Worm (Caenorhabditis elegans) whole organism, L4 larva: ENCODE data around the gene npp-10.
A peak's percentile ranks its signal among the peaks of the same experiment; 100 is the strongest.

Source experiments
- aha-1 ChIP-seq: fragments of 150-350 bp; peaks from one replicate; lab custom pipeline; 2014; ENCODE audit warnings: missing biosample characterization, missing genetic modification characterization
- ceh-82 ChIP-seq: sonication (generic microtip); optimal IDR thresholded peaks from 2 replicates; lab custom pipeline; 2017; ENCODE audit warnings: missing biosample characterization, missing genetic modification characterization
- lin-1 ChIP-seq: fragments of 200-800 bp; sonication (Bioruptor generic); IDR thresholded peaks from 2 replicates; pipeline ENCODE4 v1.3.6; 2022; ENCODE audit warnings: missing genetic modification reagents, missing genetic modification characterization, missing compliant biosample characterization
- mxl-2 ChIP-seq: fragments of 200-800 bp; sonication (Bioruptor generic); conservative IDR thresholded peaks from 2 replicates; pipeline ENCODE4 v1.3.6; 2022; ENCODE audit warnings: missing genetic modification reagents, missing genetic modification characterization, missing compliant biosample characterization
- nhr-102 ChIP-seq: sonication (generic microtip); optimal IDR thresholded peaks from 2 replicates; lab custom pipeline; 2016; ENCODE audit warnings: mild to moderate bottlenecking, missing genetic modification characterization, moderate library complexity, missing compliant biosample characterization
- nhr-11 ChIP-seq: fragments of 150-350 bp; optimal IDR thresholded peaks from 2 replicates; lab custom pipeline; 2014; ENCODE audit warnings: missing biosample characterization, missing genetic modification characterization
- nhr-237 ChIP-seq: sonication (generic microtip); optimal IDR thresholded peaks from 2 replicates; lab custom pipeline; 2017; ENCODE audit warnings: missing biosample characterization, missing genetic modification characterization
- nhr-25 ChIP-seq: sonication (generic microtip); optimal IDR thresholded peaks from 2 replicates; lab custom pipeline; 2017; ENCODE audit warnings: missing genetic modification characterization, mild to moderate bottlenecking, missing compliant biosample characterization, antibody characterized with exemption, moderate library complexity, borderline replicate concordance; ENCODE audit not compliant: insufficient read depth
- nhr-28 ChIP-seq: fragments of 150-350 bp; optimal IDR thresholded peaks from 2 replicates; lab custom pipeline; 2014; ENCODE audit warnings: missing biosample characterization, missing genetic modification characterization
- nhr-77 ChIP-seq: fragments of 150-350 bp; optimal IDR thresholded peaks from 2 replicates; lab custom pipeline; 2014; ENCODE audit warnings: missing biosample characterization, missing genetic modification characterization
- snpc-4 ChIP-seq: fragments of 150-350 bp; optimal IDR thresholded peaks from 2 replicates; lab custom pipeline; 2014; ENCODE audit warnings: missing biosample characterization, missing genetic modification characterization
- ztf-11 ChIP-seq: fragments of 150-350 bp; optimal IDR thresholded peaks from 2 replicates; lab custom pipeline; 2014; ENCODE audit warnings: missing biosample characterization, missing genetic modification characterization

- TF ChIP-seq lin-1 (GFP tag; lab: Robert Waterston, UW) (no peak), nhr-77 (tag; lab: Kevin White, UChicago) (no peak), nhr-11 (tag; lab: Kevin White, UChicago) (no peak), mxl-2 (GFP tag; lab: Robert Waterston, UW) (no peak), nhr-25 (tag; lab: Kevin White, UChicago) (no peak), ztf-11 (tag; lab: Kevin White, UChicago) (no peak), nhr-102 (no peak), aha-1 (peak; percentile 95), nhr-237 (no peak), nhr-28 (no peak), snpc-4 (no peak), ceh-82 (tag; lab: Kevin White, UChicago) (no peak)
These were observed at the start of gene npp-10, which contains the start of gene cyk-3 for ce11 chrIII:6019512-6020209.
